Fruit fly (Drosophila melanogaster): ENCODE results near the gene Ctr1A.

dm6 chrX:6662876-6663551, 1.6 kb downstream of the Ctr1A start:
- TF ChIP-seq HLH106 (tag; optimal IDR thresholded peaks at IDR 0.05) = no peak
- TF ChIP-seq h (GFP tag; optimal IDR thresholded peaks at IDR 0.05) = no peak
- TF ChIP-seq br (GFP tag; optimal IDR thresholded peaks at IDR 0.05) = no peak
